Fruit fly (Drosophila melanogaster) S2 (cell line): ENCODE data around the gene CG4213.

Experiments
- CG8478 ChIP-seq: fragments of >200 bp; optimal IDR thresholded peaks from 2 replicates; lab custom pipeline; 2018
- CTCF ChIP-seq, 2 experiments: fragments of >200 bp; optimal IDR thresholded peaks; 2 replicates each; lab custom pipeline; 2018

DNA sequence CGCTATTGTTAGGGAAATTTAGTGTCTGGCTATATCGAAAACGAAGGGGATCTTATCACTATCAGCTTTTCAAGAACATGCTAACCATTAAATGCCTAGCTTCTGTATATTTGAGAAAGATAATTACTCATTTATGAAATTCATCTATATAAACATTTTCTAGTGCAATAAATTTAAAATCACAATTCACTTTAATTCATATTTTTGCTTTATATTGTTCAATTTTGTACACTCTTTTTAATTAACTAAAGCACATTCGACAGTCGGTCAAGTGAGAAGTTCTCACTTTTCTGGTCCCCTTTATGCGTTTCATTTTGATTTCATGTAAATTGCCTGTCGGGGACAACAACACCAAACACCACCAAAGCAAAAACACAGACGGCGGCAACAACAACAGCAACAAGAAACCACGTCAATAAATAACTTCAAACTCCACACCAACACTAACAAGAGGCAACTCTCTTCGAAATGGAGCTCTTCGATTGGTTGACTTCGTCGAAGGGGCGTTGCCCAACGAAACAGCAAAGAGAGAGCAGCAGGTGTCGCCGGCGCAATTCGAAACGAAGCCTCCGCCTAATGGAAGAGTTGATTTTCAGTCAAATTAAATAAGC lies 33.5 kb downstream of the CG4213 start:
- TF ChIP-seq CG8478 (lab: Kevin White, UChicago): no peak
- TF ChIP-seq CTCF (optimal IDR thresholded peaks at IDR 0.05; lab: Kevin White, UChicago): no peak
